Fruit fly (Drosophila melanogaster): ENCODE measurements around the gene CG10877.

Gene CG10877

dm6 chr3R:20587630-20588479, 24.0 kb upstream of the CG10877 start, which contains the start of gene Septin2 (continued):
- no peak for TF ChIP-seq CG14965 (GFP tag; optimal IDR thresholded peaks at IDR 0.05; ENCODE audit: borderline replicate concordance)
- TF ChIP-seq pfk (GFP tag; optimal IDR thresholded peaks at IDR 0.05), result no peak
- no peak for TF ChIP-seq ERR (GFP tag; optimal IDR thresholded peaks at IDR 0.05)
- TF ChIP-seq Drgx (GFP tag; IDR thresholded peaks at IDR 0.05), result peak; percentile 80
- peak; percentile 84 for TF ChIP-seq CG1529 (GFP tag; optimal IDR thresholded peaks at IDR 0.05)
- no peak for TF ChIP-seq H15 (GFP tag; IDR thresholded peaks at IDR 0.05)
- TF ChIP-seq ab (GFP tag; optimal IDR thresholded peaks at IDR 0.05), result no peak
- no peak for TF ChIP-seq da (GFP tag; optimal IDR thresholded peaks at IDR 0.05)
- TF ChIP-seq Hand (GFP tag; optimal IDR thresholded peaks at IDR 0.05), result peak; percentile 33
- TF ChIP-seq CoRest (tag; optimal IDR thresholded peaks at IDR 0.05), result peak; percentile 82
- no peak for TF ChIP-seq CG7987 (GFP tag; optimal IDR thresholded peaks at IDR 0.05)
- TF ChIP-seq slou (GFP tag; optimal IDR thresholded peaks at IDR 0.05), result no peak
- TF ChIP-seq Spps (tag; optimal IDR thresholded peaks at IDR 0.05), result peak; percentile 75
- peak; percentile 82 for TF ChIP-seq CG11695 (GFP tag; IDR thresholded peaks at IDR 0.05)
- no peak; the same call in 2 of the 3 replicates for TF ChIP-seq zen2 (GFP tag; IDR thresholded peaks at IDR 0.05; ENCODE audit: partially characterized antibody)
- peak; percentile 33 for TF ChIP-seq CG10274 (GFP tag; optimal IDR thresholded peaks at IDR 0.05)
- TF ChIP-seq MTF-1 (GFP tag; optimal IDR thresholded peaks at IDR 0.05; ENCODE audit: borderline replicate concordance), result peak; percentile 65
- no peak for TF ChIP-seq hkb (optimal IDR thresholded peaks at IDR 0.05)
- TF ChIP-seq hkb (GFP tag; IDR thresholded peaks at IDR 0.05), result peak; percentile 82
- 0 out of 2 replicates have a peak, but pooled peaks have one; percentile 24 for TF ChIP-seq CG9215 (GFP tag; IDR thresholded peaks at IDR 0.05)
- peak; percentile 12 for TF ChIP-seq shn (GFP tag; optimal IDR thresholded peaks at IDR 0.05)
- peak; percentile 75 for TF ChIP-seq CG12942 (GFP tag; optimal IDR thresholded peaks at IDR 0.05)
- TF ChIP-seq pita (GFP tag; optimal IDR thresholded peaks at IDR 0.05), result no peak
- peak; percentile 29; the same call in 1 of the 2 replicates for TF ChIP-seq Rfx (GFP tag; IDR thresholded peaks at IDR 0.05)
- TF ChIP-seq Mad (GFP tag; optimal IDR thresholded peaks at IDR 0.05), result peak; percentile 38
- TF ChIP-seq MESR4 (GFP tag; optimal IDR thresholded peaks at IDR 0.05), result peak; percentile 97
- TF ChIP-seq hth (optimal IDR thresholded peaks at IDR 0.05), result no peak
- no peak for TF ChIP-seq ato (GFP tag; IDR thresholded peaks at IDR 0.05; ENCODE audit: partially characterized antibody)
- TF ChIP-seq BEAF-32 (GFP tag; optimal IDR thresholded peaks at IDR 0.05), result no peak
- TF ChIP-seq jumu (GFP tag; optimal IDR thresholded peaks at IDR 0.05), result peak; percentile 30
- TF ChIP-seq CG7963 (GFP tag; IDR thresholded peaks at IDR 0.05; ENCODE audit: partially characterized antibody), result peak; percentile 21; the same call in 1 of the 3 replicates
- peak; percentile 66 for TF ChIP-seq fd64A (GFP tag; optimal IDR thresholded peaks at IDR 0.05)
- no peak for TF ChIP-seq klu (GFP tag; IDR thresholded peaks at IDR 0.05)
- TF ChIP-seq Vsx1 (GFP tag; optimal IDR thresholded peaks at IDR 0.05), result no peak
- TF ChIP-seq chif (GFP tag; optimal IDR thresholded peaks at IDR 0.05), result peak; percentile 49 to 83
- no peak for TF ChIP-seq pan (optimal IDR thresholded peaks at IDR 0.05)
- peak in 1 of 2 experiments; percentile 68 for TF ChIP-seq pan (GFP tag; optimal IDR thresholded peaks at IDR 0.05 in 1 of 2, IDR thresholded peaks at IDR 0.05 in 1 of 2)
- no peak for TF ChIP-seq fd102C (GFP tag; optimal IDR thresholded peaks at IDR 0.05)
- peak; percentile 56 for TF ChIP-seq btn (GFP tag; optimal IDR thresholded peaks at IDR 0.05)
- peak; percentile 96 for TF ChIP-seq sens (GFP tag)
- no peak for TF ChIP-seq ham (GFP tag; IDR thresholded peaks at IDR 0.05)
- TF ChIP-seq CG17385 (GFP tag; optimal IDR thresholded peaks at IDR 0.05), result peak; percentile 77
- peak; percentile 55 for TF ChIP-seq CG16815 (GFP tag; optimal IDR thresholded peaks at IDR 0.05)
- TF ChIP-seq ssp (GFP tag; IDR thresholded peaks at IDR 0.05), result peak; percentile 56; the same call in 1 of the 2 replicates
- TF ChIP-seq CG8388 (GFP tag; optimal IDR thresholded peaks at IDR 0.05), result peak; percentile 81
- peak; percentile 59; the same call in 2 of the 4 replicates for TF ChIP-seq Gug (GFP tag; IDR thresholded peaks at IDR 0.05)
- TF ChIP-seq Ptx1 (GFP tag; IDR thresholded peaks at IDR 0.05), result peak; percentile 66
- no peak for TF ChIP-seq CG7271 (tag; optimal IDR thresholded peaks at IDR 0.05)
- no peak for TF ChIP-seq Jarid2 (GFP tag; optimal IDR thresholded peaks at IDR 0.05)
